Fruit fly (Drosophila melanogaster) whole organism, embryonic: Measurements from ENCODE around the gene Hsp110.

ENCODE experiments used
- Asciz ChIP-seq: fragments of 200-800 bp; sonication (Bioruptor generic); optimal IDR thresholded peaks from 2 replicates; lab custom pipeline; 2017; ENCODE audit warnings: missing biosample characterization, mild to moderate bottlenecking, missing genetic modification characterization, missing genetic modification reagents
- Atf3 ChIP-seq: fragments of 200-800 bp; sonication (Bioruptor generic); optimal IDR thresholded peaks from 3 replicates; lab custom pipeline; 2016; ENCODE audit warnings: missing biosample characterization, missing genetic modification characterization
- CG1024 ChIP-seq: fragments of 200-800 bp; sonication (Bioruptor generic); IDR thresholded peaks from 2 replicates; pipeline ENCODE4 v1.3.6; 2022; ENCODE audit warnings: missing biosample characterization, missing genetic modification characterization
- CG10979 ChIP-seq: fragments of 200-800 bp; sonication (Bioruptor generic); optimal IDR thresholded peaks from 2 replicates; lab custom pipeline; 2018; ENCODE audit warnings: missing biosample characterization, mild to moderate bottlenecking, missing genetic modification characterization, moderate library complexity
- CG11695 ChIP-seq: fragments of 200-800 bp; sonication (Bioruptor generic); IDR thresholded peaks from 3 replicates; pipeline ENCODE4 v1.3.6; 2022; ENCODE audit warnings: missing biosample characterization, missing genetic modification characterization
- CG14050 ChIP-seq: fragments of 200-800 bp; sonication (Bioruptor generic); IDR thresholded peaks from 3 replicates; pipeline ENCODE4 v1.3.6; 2022; ENCODE audit warnings: missing biosample characterization, missing genetic modification characterization
- CG14860 ChIP-seq: fragments of 200-800 bp; sonication (Bioruptor generic); IDR thresholded peaks from 3 replicates; pipeline ENCODE4 v1.3.6; 2022; ENCODE audit warnings: missing biosample characterization, missing genetic modification characterization; ENCODE audit not compliant: partially characterized antibody
- CG17186 ChIP-seq: fragments of 200-800 bp; sonication (Bioruptor generic); optimal IDR thresholded peaks from 3 replicates; lab custom pipeline; 2017; ENCODE audit warnings: missing biosample characterization, missing genetic modification reagents, missing genetic modification characterization
- CG17361 ChIP-seq: fragments of 200-800 bp; sonication (Bioruptor generic); IDR thresholded peaks from 3 replicates; pipeline ENCODE4 v1.3.6; 2022; ENCODE audit warnings: missing biosample characterization, missing genetic modification characterization
- CG1792 ChIP-seq: fragments of 200-800 bp; sonication (Bioruptor generic); optimal IDR thresholded peaks from 2 replicates; lab custom pipeline; 2016; ENCODE audit warnings: missing biosample characterization, missing genetic modification characterization
- CG1832 ChIP-seq: fragments of 200-800 bp; sonication (Bioruptor generic); optimal IDR thresholded peaks from 2 replicates; lab custom pipeline; 2017; ENCODE audit warnings: missing biosample characterization, mild to moderate bottlenecking, missing genetic modification characterization, inconsistent platforms
- CG34224 ChIP-seq: fragments of 200-800 bp; sonication (Bioruptor generic); IDR thresholded peaks from 3 replicates; pipeline ENCODE4 v1.3.6; 2022; ENCODE audit warnings: missing biosample characterization, missing genetic modification characterization; ENCODE audit not compliant: partially characterized antibody
- CG4424 ChIP-seq: fragments of 200-800 bp; sonication (Bioruptor generic); optimal IDR thresholded peaks from 3 replicates; lab custom pipeline; 2016; ENCODE audit warnings: missing biosample characterization, missing genetic modification characterization
- CG4820 ChIP-seq: fragments of 200-800 bp; sonication (Bioruptor generic); optimal IDR thresholded peaks from 3 replicates; lab custom pipeline; 2016; ENCODE audit warnings: missing biosample characterization, missing genetic modification characterization
- CG5180 ChIP-seq: fragments of 200-800 bp; sonication (Bioruptor generic); optimal IDR thresholded peaks from 3 replicates; lab custom pipeline; 2017; ENCODE audit warnings: missing biosample characterization, missing genetic modification characterization, mild to moderate bottlenecking, moderate library complexity, missing genetic modification reagents
- CG5245 ChIP-seq: fragments of 200-800 bp; sonication (Bioruptor generic); optimal IDR thresholded peaks from 3 replicates; lab custom pipeline; 2016; ENCODE audit warnings: missing biosample characterization, missing genetic modification characterization
- CG7271 ChIP-seq: fragments of 200-800 bp; sonication (Bioruptor generic); optimal IDR thresholded peaks from 2 replicates; lab custom pipeline; 2018; ENCODE audit warnings: missing biosample characterization, mild to moderate bottlenecking, missing genetic modification characterization, moderate library complexity
- CG7745 ChIP-seq: fragments of 200-800 bp; sonication (Bioruptor generic); optimal IDR thresholded peaks from 2 replicates; lab custom pipeline; 2018; ENCODE audit warnings: missing biosample characterization, mild to moderate bottlenecking, missing genetic modification characterization, moderate library complexity
- CG8388 ChIP-seq: fragments of 200-800 bp; sonication (Bioruptor generic); optimal IDR thresholded peaks from 2 replicates; lab custom pipeline; 2019; ENCODE audit warnings: missing biosample characterization, mild to moderate bottlenecking, missing genetic modification characterization, moderate library complexity
- CG8924 ChIP-seq: fragments of 200-800 bp; optimal IDR thresholded peaks from 3 replicates; lab custom pipeline; 2019; ENCODE audit warnings: missing biosample characterization, mild to moderate bottlenecking, missing genetic modification characterization, moderate library complexity
- CG8944 ChIP-seq: fragments of 200-800 bp; sonication (Bioruptor generic); optimal IDR thresholded peaks from 3 replicates; lab custom pipeline; 2016; ENCODE audit warnings: missing biosample characterization, missing genetic modification characterization
- CG9727 ChIP-seq: fragments of 200-800 bp; sonication (Bioruptor generic); optimal IDR thresholded peaks from 3 replicates; lab custom pipeline; 2017; ENCODE audit warnings: missing biosample characterization, mild to moderate bottlenecking, missing genetic modification characterization
- CTCF ChIP-seq: fragments of 200-800 bp; sonication (Bioruptor generic); optimal IDR thresholded peaks from 2 replicates; lab custom pipeline; 2017; ENCODE audit warnings: missing biosample characterization, mild to moderate bottlenecking, missing genetic modification characterization, moderate library complexity
- D ChIP-seq, 2 experiments: fragments of 200-800 bp in 1 of 2; fragments of >200 bp in 1 of 2; sonication (Bioruptor generic) in 1 of 2; optimal IDR thresholded peaks; 2 replicates in 1 of 2; 3 replicates in 1 of 2; lab custom pipeline; 2017; ENCODE audit warnings: mild to moderate bottlenecking in 1 of 2, missing biosample characterization in 1 of 2, missing genetic modification characterization in 1 of 2, missing genetic modification reagents in 1 of 2
- ERR ChIP-seq: fragments of 200-800 bp; sonication (Bioruptor generic); optimal IDR thresholded peaks from 2 replicates; lab custom pipeline; 2016; ENCODE audit warnings: missing biosample characterization, missing genetic modification characterization
- HHEX ChIP-seq: fragments of 200-800 bp; sonication (Bioruptor generic); optimal IDR thresholded peaks from 3 replicates; lab custom pipeline; 2017; ENCODE audit warnings: missing biosample characterization, mild to moderate bottlenecking, missing genetic modification characterization, missing genetic modification reagents
- HLHmδ ChIP-seq: fragments of 200-800 bp; sonication (Bioruptor generic); optimal IDR thresholded peaks from 2 replicates; lab custom pipeline; 2018; ENCODE audit warnings: missing biosample characterization, mild to moderate bottlenecking, missing genetic modification characterization, moderate library complexity
- Hmr ChIP-seq: fragments of 200-800 bp; sonication (Bioruptor generic); optimal IDR thresholded peaks from 3 replicates; lab custom pipeline; 2017; ENCODE audit warnings: mild to moderate bottlenecking, missing biosample characterization, missing genetic modification reagents, missing genetic modification characterization
- Hr39 ChIP-seq: fragments of >200 bp; optimal IDR thresholded peaks from 2 replicates; lab custom pipeline; 2017
- Lpt ChIP-seq: fragments of >200 bp; optimal IDR thresholded peaks from 2 replicates; lab custom pipeline; 2018; ENCODE audit warnings: missing biosample characterization, missing genetic modification characterization
- Tbp ChIP-seq: fragments of >200 bp; optimal IDR thresholded peaks from 2 replicates; lab custom pipeline; 2018; ENCODE audit warnings: missing biosample characterization, missing genetic modification characterization
- Xbp1 ChIP-seq: fragments of 200-800 bp; sonication (Bioruptor generic); optimal IDR thresholded peaks from 3 replicates; lab custom pipeline; 2016; ENCODE audit warnings: missing biosample characterization, mild to moderate bottlenecking, missing genetic modification characterization
- amos ChIP-seq: fragments of 200-800 bp; sonication (Bioruptor generic); IDR thresholded peaks from 2 replicates; pipeline ENCODE4 v1.3.6; 2022; ENCODE audit warnings: missing biosample characterization, missing genetic modification characterization; ENCODE audit not compliant: partially characterized antibody
- ash1 ChIP-seq: fragments of 200-800 bp; sonication (Bioruptor generic); optimal IDR thresholded peaks from 2 replicates; lab custom pipeline; 2018; ENCODE audit warnings: missing biosample characterization, mild to moderate bottlenecking, missing genetic modification characterization
- az2 ChIP-seq: fragments of 200-800 bp; sonication (Bioruptor generic); optimal IDR thresholded peaks from 3 replicates; lab custom pipeline; 2016; ENCODE audit warnings: missing biosample characterization, missing genetic modification characterization
- btn ChIP-seq: fragments of 200-800 bp; sonication (Bioruptor generic); optimal IDR thresholded peaks from 2 replicates; lab custom pipeline; 2016; ENCODE audit warnings: missing biosample characterization, missing genetic modification characterization
- cato ChIP-seq: fragments of 200-800 bp; sonication (Bioruptor generic); optimal IDR thresholded peaks from 2 replicates; lab custom pipeline; 2016; ENCODE audit warnings: missing biosample characterization, missing genetic modification characterization, borderline replicate concordance
- crc ChIP-seq: fragments of 200-800 bp; sonication (Bioruptor generic); optimal IDR thresholded peaks from 2 replicates; lab custom pipeline; 2016; ENCODE audit warnings: missing biosample characterization, missing genetic modification characterization
- dati ChIP-seq: fragments of 200-800 bp; sonication (Bioruptor generic); IDR thresholded peaks from 2 replicates; pipeline ENCODE4 v1.3.6; 2022; ENCODE audit warnings: missing biosample characterization, missing genetic modification characterization
- dpn ChIP-seq, 2 experiments: fragments of 200-800 bp; sonication (Bioruptor generic); optimal IDR thresholded peaks; 3 replicates each; lab custom pipeline; 2016; ENCODE audit warnings: missing biosample characterization in 2 of 2, missing genetic modification characterization in 2 of 2
- fd3F ChIP-seq: fragments of 200-800 bp; sonication (Bioruptor generic); optimal IDR thresholded peaks from 2 replicates; lab custom pipeline; 2018; ENCODE audit warnings: missing biosample characterization, mild to moderate bottlenecking, missing genetic modification characterization, moderate library complexity
- fru ChIP-seq: fragments of >200 bp; optimal IDR thresholded peaks from 2 replicates; lab custom pipeline; 2017
- grn ChIP-seq: fragments of 200-800 bp; sonication (Bioruptor generic); optimal IDR thresholded peaks from 3 replicates; lab custom pipeline; 2017; ENCODE audit warnings: missing biosample characterization, missing genetic modification characterization
- kay ChIP-seq: fragments of 200-800 bp; sonication (Bioruptor generic); optimal IDR thresholded peaks from 2 replicates; lab custom pipeline; 2016; ENCODE audit warnings: missing biosample characterization, missing genetic modification characterization
- pfk ChIP-seq: fragments of 200-800 bp; sonication (Bioruptor generic); optimal IDR thresholded peaks from 2 replicates; lab custom pipeline; 2018; ENCODE audit warnings: missing biosample characterization, mild to moderate bottlenecking, missing genetic modification characterization, moderate library complexity
- row ChIP-seq: fragments of 200-800 bp; sonication (Bioruptor generic); IDR thresholded peaks from 3 replicates; pipeline ENCODE4 v1.3.6; 2022; ENCODE audit warnings: missing biosample characterization, missing genetic modification characterization
- sc ChIP-seq, 3 experiments: fragments of >200 bp in 2 of 3; fragments of 200-800 bp in 1 of 3; sonication (Bioruptor generic) in 1 of 3; optimal IDR thresholded peaks; 2 replicates in 2 of 3; 3 replicates in 1 of 3; lab custom pipeline; 2017; ENCODE audit warnings: mild to moderate bottlenecking in 1 of 3, missing biosample characterization in 1 of 3, missing genetic modification characterization in 1 of 3, missing genetic modification reagents in 1 of 3
- sens ChIP-seq: fragments of 200-800 bp; sonication (Bioruptor generic); peaks from one replicate; lab custom pipeline; 2016; ENCODE audit warnings: missing biosample characterization, missing genetic modification characterization
- tap ChIP-seq: fragments of 200-800 bp; optimal IDR thresholded peaks from 3 replicates; lab custom pipeline; 2019; ENCODE audit warnings: missing biosample characterization, mild to moderate bottlenecking, missing genetic modification characterization, moderate library complexity
- tio ChIP-seq: fragments of 200-800 bp; sonication (Bioruptor generic); optimal IDR thresholded peaks from 2 replicates; lab custom pipeline; 2017; ENCODE audit warnings: missing biosample characterization, missing genetic modification characterization, inconsistent platforms

Gene Hsp110

DNA sequence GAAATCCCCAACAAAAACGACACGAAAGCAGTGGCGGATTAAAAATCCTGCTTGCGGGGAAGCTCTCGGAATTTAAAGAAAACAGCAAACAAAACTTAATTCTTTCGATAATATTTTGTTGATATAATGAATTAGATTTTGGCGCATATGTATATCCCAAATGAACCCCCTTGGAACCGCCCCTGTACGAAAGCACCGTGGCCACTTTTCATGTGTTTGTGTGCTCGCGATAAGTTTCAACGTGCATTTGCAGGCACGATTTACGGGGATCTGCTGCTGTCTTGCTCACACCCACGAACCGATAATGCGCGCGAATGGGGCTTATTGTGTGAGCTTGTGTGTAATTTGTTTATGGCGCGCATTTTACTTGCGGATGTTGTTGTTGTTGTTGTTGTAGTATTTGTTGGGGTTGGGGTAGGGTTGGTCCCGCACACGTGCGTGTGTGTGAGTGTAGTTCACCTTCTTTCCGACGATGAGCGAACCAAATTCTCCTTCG, 31.8 kb upstream of the Hsp110 start (continued):
- peak; percentile 96 for TF ChIP-seq CG8944 (GFP tag; lab: Kevin White, UChicago)
- peak; percentile 59 for TF ChIP-seq CG1832 (GFP tag; lab: Kevin White, UChicago)
- peak; percentile 21 for TF ChIP-seq CG7271 (tag; lab: Kevin White, UChicago)
- peak; percentile 98 for TF ChIP-seq row
- TF ChIP-seq Asciz (GFP tag; lab: Kevin White, UChicago) = peak; percentile 93
- no peak for TF ChIP-seq Lpt (GFP tag; lab: Kevin White, UChicago)
- TF ChIP-seq sc (optimal IDR thresholded peaks at IDR 0.05; lab: Kevin White, UChicago) = no peak
- TF ChIP-seq sc (GFP tag; optimal IDR thresholded peaks at IDR 0.05; lab: Kevin White, UChicago) = peak; percentile 85
- TF ChIP-seq CG17186 (GFP tag; lab: Kevin White, UChicago) = peak; percentile 72
- no peak for TF ChIP-seq CG7745
- peak; percentile 94 for TF ChIP-seq CG8924 (tag; lab: Kevin White, UChicago)
- TF ChIP-seq ash1 = peak; percentile 34
- TF ChIP-seq fd3F (GFP tag; lab: Kevin White, UChicago) = peak; percentile 96
- no peak for TF ChIP-seq HLHmδ
- TF ChIP-seq ERR (GFP tag; lab: Kevin White, UChicago) = peak; percentile 94
- no peak for TF ChIP-seq fru (lab: Kevin White, UChicago)
- TF ChIP-seq CG8388 (GFP tag; lab: Kevin White, UChicago) = peak; percentile 90
- TF ChIP-seq Hmr (GFP tag; lab: Kevin White, UChicago) = peak; percentile 95
- TF ChIP-seq tio = no peak
- peak; percentile 95 for TF ChIP-seq CG9727 (GFP tag; lab: Kevin White, UChicago)
- TF ChIP-seq sens (GFP tag; lab: Kevin White, UChicago) = peak; percentile 99
- peak; percentile 94 for TF ChIP-seq CG1792 (GFP tag; lab: Kevin White, UChicago)
- no peak for TF ChIP-seq Tbp (GFP tag; lab: Kevin White, UChicago)
- TF ChIP-seq Atf3 (GFP tag; lab: Kevin White, UChicago) = peak; percentile 93
- no peak for TF ChIP-seq D (optimal IDR thresholded peaks at IDR 0.05; lab: Kevin White, UChicago)
- TF ChIP-seq D (GFP tag; optimal IDR thresholded peaks at IDR 0.05; lab: Kevin White, UChicago) = peak; percentile 94
- peak; percentile 94 for TF ChIP-seq CG4424
- peak; percentile 90 for TF ChIP-seq CG5180 (GFP tag; lab: Kevin White, UChicago)
- TF ChIP-seq HHEX (GFP tag; lab: Kevin White, UChicago) = peak; percentile 93
- TF ChIP-seq dpn (GFP tag; optimal IDR thresholded peaks at IDR 0.05; lab: Kevin White, UChicago) = peak; percentile 97
- TF ChIP-seq CG14050 (GFP tag; lab: Robert Waterston, UW) = peak; percentile 96
- no peak for TF ChIP-seq Hr39
- peak; percentile 77 for TF ChIP-seq CG11695 (GFP tag; lab: Robert Waterston, UW)
- no peak for TF ChIP-seq pfk (GFP tag; lab: Kevin White, UChicago)
- TF ChIP-seq CG17361 (GFP tag; lab: Robert Waterston, UW) = peak; percentile 96
- TF ChIP-seq CG4820 (GFP tag; lab: Kevin White, UChicago) = peak; percentile 94
- TF ChIP-seq CG10979 (tag; lab: Kevin White, UChicago) = peak; percentile 92
- peak; percentile 95 for TF ChIP-seq tap
- peak; percentile 23; the same call in 1 of the 2 replicates for TF ChIP-seq amos (GFP tag; lab: Robert Waterston, UW)
- TF ChIP-seq az2 = peak; percentile 95
- no peak for TF ChIP-seq CG34224 (GFP tag; lab: Robert Waterston, UW)
- no peak for TF ChIP-seq grn (GFP tag; lab: Kevin White, UChicago)
- TF ChIP-seq CG1024 (GFP tag; lab: Robert Waterston, UW) = peak; percentile 91
- peak; percentile 97 for TF ChIP-seq Xbp1 (GFP tag; lab: Kevin White, UChicago)
- peak; percentile 91 for TF ChIP-seq cato
- TF ChIP-seq CG14860 = no peak
- TF ChIP-seq kay = peak; percentile 91
- TF ChIP-seq dati (GFP tag; lab: Robert Waterston, UW) = peak; percentile 88
- peak; percentile 92 for TF ChIP-seq CG5245 (GFP tag; lab: Kevin White, UChicago)
- peak; percentile 95 for TF ChIP-seq crc (GFP tag; lab: Kevin White, UChicago)
- peak; percentile 58 for TF ChIP-seq CTCF (GFP tag; lab: Kevin White, UChicago)
- peak; percentile 80 for TF ChIP-seq btn
